Worm (Caenorhabditis elegans): Measurements from ENCODE around the gene T07C4.3.

ce11 chrIII:10347049-10347448 is 4.9 kb upstream of the T07C4.3 start, which contains the start of gene tbx-8:
- TF ChIP-seq sup-37 (GFP tag; optimal IDR thresholded peaks at IDR 0.05), result no peak
- no peak for TF ChIP-seq mdl-1 (tag; optimal IDR thresholded peaks at IDR 0.05)
- no peak for TF ChIP-seq nhr-237 (tag; optimal IDR thresholded peaks at IDR 0.05)
- no peak for TF ChIP-seq ceh-63 (GFP tag; optimal IDR thresholded peaks at IDR 0.05)
